Worm (Caenorhabditis elegans) whole organism, late embryonic: ENCODE results near the gene srlf-18.

Experiments
- ama-1 ChIP-seq: fragments of 150-350 bp; optimal IDR thresholded peaks from 2 replicates; lab custom pipeline; 2014
- dmd-4 ChIP-seq: sonication (generic microtip); optimal IDR thresholded peaks from 2 replicates; lab custom pipeline; 2016; ENCODE audit warnings: borderline replicate concordance, missing genetic modification characterization, missing compliant biosample characterization
- elt-2 ChIP-seq: sonication (generic microtip); optimal IDR thresholded peaks from 2 replicates; lab custom pipeline; 2016; ENCODE audit warnings: missing genetic modification reagents, missing genetic modification characterization, missing compliant biosample characterization
- madf-2 ChIP-seq: sonication (generic microtip); optimal IDR thresholded peaks from 2 replicates; lab custom pipeline; 2017; ENCODE audit warnings: missing genetic modification characterization, missing compliant biosample characterization
- tbx-2 ChIP-seq: sonication (generic microtip); optimal IDR thresholded peaks from 2 replicates; lab custom pipeline; 2016; ENCODE audit warnings: missing genetic modification characterization, missing compliant biosample characterization

- TF ChIP-seq madf-2 (tag; lab: Kevin White, UChicago) (no peak), elt-2 (tag; lab: Kevin White, UChicago) (no peak), dmd-4 (tag; lab: Kevin White, UChicago) (no peak), ama-1 (lab: Kevin White, UChicago) (no peak), tbx-2 (tag; lab: Kevin White, UChicago) (no peak)
These were observed 38.2 kb downstream of the srlf-18 start for ce11 chrIV:11062984-11063613.
